Worm (Caenorhabditis elegans) whole organism, midembryonic: ENCODE results near the gene F35D11.1.

Source experiments
- T22C8.4 ChIP-seq: fragments of 200-800 bp; sonication (Bioruptor generic); IDR thresholded peaks from 2 replicates; pipeline ENCODE4 v1.3.6; 2022; ENCODE audit warnings: missing genetic modification characterization, missing compliant biosample characterization
- cog-1 ChIP-seq: sonication (generic microtip); optimal IDR thresholded peaks from 2 replicates; lab custom pipeline; 2016; ENCODE audit warnings: missing genetic modification characterization, missing compliant biosample characterization
- flt-1 ChIP-seq: fragments of 200-800 bp; sonication (Bioruptor generic); IDR thresholded peaks from 2 replicates; pipeline ENCODE4 v1.3.6; 2022; ENCODE audit warnings: missing genetic modification characterization, missing compliant biosample characterization
- klf-2 ChIP-seq: fragments of 200-800 bp; sonication (Bioruptor generic); conservative IDR thresholded peaks from 2 replicates; pipeline ENCODE4 v1.3.6; 2022; ENCODE audit warnings: missing genetic modification reagents, missing genetic modification characterization, missing compliant biosample characterization
- med-1 ChIP-seq: sonication (generic microtip); optimal IDR thresholded peaks from 2 replicates; lab custom pipeline; 2017; ENCODE audit warnings: missing genetic modification characterization, mild to moderate bottlenecking, missing compliant biosample characterization, antibody characterized with exemption, missing genetic modification reagents; ENCODE audit not compliant: insufficient read depth
- ref-1 ChIP-seq: fragments of 200-800 bp; sonication (Bioruptor generic); conservative IDR thresholded peaks from 2 replicates; pipeline ENCODE4 v1.3.6; 2022; ENCODE audit warnings: missing genetic modification reagents, missing genetic modification characterization, missing compliant biosample characterization
- tab-1 ChIP-seq: fragments of 200-800 bp; sonication (Bioruptor generic); IDR thresholded peaks from 2 replicates; pipeline ENCODE4 v1.3.6; 2022; ENCODE audit warnings: missing genetic modification characterization, missing compliant biosample characterization
- ztf-23 ChIP-seq: fragments of 200-800 bp; sonication (Bioruptor generic); IDR thresholded peaks from 2 replicates; pipeline ENCODE4 v1.3.6; 2022; ENCODE audit warnings: missing genetic modification reagents, missing genetic modification characterization, missing compliant biosample characterization
- ztf-29 ChIP-seq: fragments of 200-800 bp; sonication (Bioruptor generic); IDR thresholded peaks from 2 replicates; pipeline ENCODE4 v1.3.6; 2022; ENCODE audit warnings: missing genetic modification reagents, missing genetic modification characterization, missing compliant biosample characterization

The F35D11.1 gene

ce11 chrII:4597441-4597840 is 29.3 kb upstream of the F35D11.1 start:
- TF ChIP-seq tab-1 (GFP tag; lab: Robert Waterston, UW) (no peak), T22C8.4 (no peak), klf-2 (no peak), med-1 (no peak), cog-1 (tag; lab: Kevin White, UChicago) (no peak), ref-1 (GFP tag; lab: Robert Waterston, UW) (no peak), ztf-23 (GFP tag; lab: Robert Waterston, UW) (no peak), ztf-29 (no peak), flt-1 (GFP tag; lab: Robert Waterston, UW) (no peak)

ce11 chrII:4598815-4599214 is 27.9 kb upstream of the F35D11.1 start:
- TF ChIP-seq ztf-23 (GFP tag; lab: Robert Waterston, UW) (0 out of 2 replicates have a peak, but pooled peaks have one; percentile 28), ztf-29 (no peak)

ce11 chrII:4599838-4600237 is 26.9 kb upstream of the F35D11.1 start:
- TF ChIP-seq ztf-29 (no peak), cog-1 (tag; lab: Kevin White, UChicago) (no peak), ztf-23 (GFP tag; lab: Robert Waterston, UW) (no peak), T22C8.4 (no peak)

- TF ChIP-seq ztf-23 (GFP tag; lab: Robert Waterston, UW), result no peak
- TF ChIP-seq tab-1 (GFP tag; lab: Robert Waterston, UW), result no peak
- TF ChIP-seq cog-1 (tag; lab: Kevin White, UChicago), result no peak
- no peak for TF ChIP-seq klf-2
- no peak for TF ChIP-seq T22C8.4
- no peak for TF ChIP-seq ztf-29
- TF ChIP-seq med-1, result no peak
- no peak for TF ChIP-seq ref-1 (GFP tag; lab: Robert Waterston, UW)
- TF ChIP-seq flt-1 (GFP tag; lab: Robert Waterston, UW), result no peak
These were observed 26.4 kb upstream of the F35D11.1 start for ce11 chrII:4600276-4600675.

ce11 chrII:4600818-4601217 is 25.9 kb upstream of the F35D11.1 start:
- TF ChIP-seq tab-1 (GFP tag; lab: Robert Waterston, UW) (no peak), ref-1 (GFP tag; lab: Robert Waterston, UW) (no peak), ztf-29 (no peak), T22C8.4 (no peak), klf-2 (no peak), med-1 (no peak), flt-1 (GFP tag; lab: Robert Waterston, UW) (no peak), ztf-23 (GFP tag; lab: Robert Waterston, UW) (no peak), cog-1 (tag; lab: Kevin White, UChicago) (no peak)

ce11 chrII:4601256-4601655 is 25.4 kb upstream of the F35D11.1 start, which contains the start of gene ipla-1:
ipla-1 (minus strand) TSS chrII:4601356.
- TF ChIP-seq T22C8.4 (no peak), ztf-23 (GFP tag; lab: Robert Waterston, UW) (no peak), tab-1 (GFP tag; lab: Robert Waterston, UW) (no peak), ref-1 (GFP tag; lab: Robert Waterston, UW) (no peak), med-1 (no peak)

ce11 chrII:4602533-4602932 is 24.2 kb upstream of the F35D11.1 start, which contains the start of gene coa-3:
coa-3 (minus strand) TSS chrII:4602633.
- no peak for TF ChIP-seq flt-1 (GFP tag; lab: Robert Waterston, UW)
- TF ChIP-seq ref-1 (GFP tag; lab: Robert Waterston, UW), result no peak
- TF ChIP-seq klf-2, result no peak
- TF ChIP-seq tab-1 (GFP tag; lab: Robert Waterston, UW), result no peak
- TF ChIP-seq med-1, result no peak
- no peak for TF ChIP-seq cog-1 (tag; lab: Kevin White, UChicago)
- TF ChIP-seq T22C8.4, result no peak
- no peak for TF ChIP-seq ztf-29
- TF ChIP-seq ztf-23 (GFP tag; lab: Robert Waterston, UW), result no peak

- TF ChIP-seq T22C8.4 (no peak), klf-2 (no peak), flt-1 (GFP tag; lab: Robert Waterston, UW) (peak; percentile 67; the same call in 1 of the 2 replicates), ref-1 (GFP tag; lab: Robert Waterston, UW) (no peak), ztf-29 (no peak)
These were observed 23.7 kb upstream of the F35D11.1 start, which contains the start of gene F35D11.4 for ce11 chrII:4603035-4603434. F35D11.4 (plus strand) TSS chrII:4603427.

ce11 chrII:4604149-4604548 is 22.6 kb upstream of the F35D11.1 start:
- TF ChIP-seq med-1 (no peak), ref-1 (GFP tag; lab: Robert Waterston, UW) (no peak), tab-1 (GFP tag; lab: Robert Waterston, UW) (no peak), T22C8.4 (no peak), flt-1 (GFP tag; lab: Robert Waterston, UW) (no peak), ztf-29 (no peak), klf-2 (no peak), cog-1 (tag; lab: Kevin White, UChicago) (no peak), ztf-23 (GFP tag; lab: Robert Waterston, UW) (no peak)

- TF ChIP-seq ref-1 (GFP tag; lab: Robert Waterston, UW) (no peak), ztf-23 (GFP tag; lab: Robert Waterston, UW) (no peak), flt-1 (GFP tag; lab: Robert Waterston, UW) (no peak), cog-1 (tag; lab: Kevin White, UChicago) (no peak)
These were observed 22.0 kb upstream of the F35D11.1 start for ce11 chrII:4604680-4605079.

ce11 chrII:4606687-4607297 is 19.9 kb upstream of the F35D11.1 start:
- no peak for TF ChIP-seq cog-1 (tag; lab: Kevin White, UChicago)
- no peak for TF ChIP-seq flt-1 (GFP tag; lab: Robert Waterston, UW)
- TF ChIP-seq T22C8.4, result no peak
- TF ChIP-seq tab-1 (GFP tag; lab: Robert Waterston, UW), result no peak
- no peak for TF ChIP-seq med-1
- no peak for TF ChIP-seq ztf-29
- TF ChIP-seq klf-2, result no peak
- no peak for TF ChIP-seq ref-1 (GFP tag; lab: Robert Waterston, UW)
- no peak for TF ChIP-seq ztf-23 (GFP tag; lab: Robert Waterston, UW)
